Fruit fly (Drosophila melanogaster) whole organism, embryonic: ENCODE data around the gene CG34293.

Source experiments
- ATbp ChIP-seq: fragments of 200-800 bp; sonication (Bioruptor generic); optimal IDR thresholded peaks from 2 replicates; lab custom pipeline; 2017; ENCODE audit warnings: missing biosample characterization, mild to moderate bottlenecking, missing genetic modification characterization, missing genetic modification reagents
- B-H2 ChIP-seq: fragments of 200-800 bp; sonication (Bioruptor generic); optimal IDR thresholded peaks from 2 replicates; lab custom pipeline; 2018; ENCODE audit warnings: missing biosample characterization, mild to moderate bottlenecking, missing genetic modification characterization
- CG10543 ChIP-seq: fragments of 200-800 bp; sonication (Bioruptor generic); optimal IDR thresholded peaks from 3 replicates; lab custom pipeline; 2017; ENCODE audit warnings: missing biosample characterization, mild to moderate bottlenecking, missing genetic modification characterization, moderate library complexity
- CG10979 ChIP-seq: fragments of 200-800 bp; sonication (Bioruptor generic); optimal IDR thresholded peaks from 2 replicates; lab custom pipeline; 2018; ENCODE audit warnings: missing biosample characterization, mild to moderate bottlenecking, missing genetic modification characterization, moderate library complexity
- CG11504 ChIP-seq: fragments of 200-800 bp; sonication (Bioruptor generic); optimal IDR thresholded peaks from 3 replicates; lab custom pipeline; 2019; ENCODE audit warnings: missing biosample characterization, mild to moderate bottlenecking, missing genetic modification characterization, moderate library complexity
- CG11696 ChIP-seq: fragments of 200-800 bp; sonication (Bioruptor generic); IDR thresholded peaks from 2 replicates; pipeline ENCODE4 v1.3.6; 2022; ENCODE audit warnings: missing biosample characterization, missing genetic modification characterization
- CG13894 ChIP-seq: fragments of 200-800 bp; sonication (Bioruptor generic); optimal IDR thresholded peaks from 3 replicates; lab custom pipeline; 2018; ENCODE audit warnings: missing biosample characterization, mild to moderate bottlenecking, missing genetic modification characterization, moderate library complexity
- CG14050 ChIP-seq: fragments of 200-800 bp; sonication (Bioruptor generic); IDR thresholded peaks from 3 replicates; pipeline ENCODE4 v1.3.6; 2022; ENCODE audit warnings: missing biosample characterization, missing genetic modification characterization
- CG14667 ChIP-seq: fragments of 200-800 bp; sonication (Bioruptor generic); IDR thresholded peaks from 2 replicates; pipeline ENCODE4 v1.3.6; 2022; ENCODE audit warnings: missing biosample characterization, missing genetic modification characterization
- CG14710 ChIP-seq: fragments of 200-800 bp; sonication (Bioruptor generic); optimal IDR thresholded peaks from 3 replicates; lab custom pipeline; 2019; ENCODE audit warnings: missing biosample characterization, mild to moderate bottlenecking, missing genetic modification characterization, moderate library complexity
- CG15269 ChIP-seq: fragments of 200-800 bp; sonication (Bioruptor generic); optimal IDR thresholded peaks from 2 replicates; lab custom pipeline; 2018; ENCODE audit warnings: missing biosample characterization, mild to moderate bottlenecking, missing genetic modification characterization, moderate library complexity
- CG1603 ChIP-seq: fragments of 200-800 bp; sonication (Bioruptor generic); optimal IDR thresholded peaks from 2 replicates; lab custom pipeline; 2019; ENCODE audit warnings: missing biosample characterization, mild to moderate bottlenecking, missing genetic modification characterization, moderate library complexity
- CG16813 ChIP-seq: fragments of 200-800 bp; sonication (Bioruptor generic); IDR thresholded peaks from 3 replicates; pipeline ENCODE4 v1.3.6; 2022; ENCODE audit warnings: missing biosample characterization, missing genetic modification characterization; ENCODE audit not compliant: partially characterized antibody
- CG17359 ChIP-seq: fragments of 200-800 bp; sonication (Bioruptor generic); optimal IDR thresholded peaks from 3 replicates; lab custom pipeline; 2018; ENCODE audit warnings: missing biosample characterization, mild to moderate bottlenecking, missing genetic modification characterization, moderate library complexity
- CG3847 ChIP-seq: fragments of 200-800 bp; sonication (Bioruptor generic); IDR thresholded peaks from 2 replicates; pipeline ENCODE4 v1.3.6; 2022; ENCODE audit warnings: missing biosample characterization, missing genetic modification characterization
- CG6254 ChIP-seq: fragments of 200-800 bp; sonication (Bioruptor generic); optimal IDR thresholded peaks from 3 replicates; lab custom pipeline; 2017; ENCODE audit warnings: mild to moderate bottlenecking, missing biosample characterization, missing genetic modification reagents, missing genetic modification characterization
- CG7556 ChIP-seq: fragments of 200-800 bp; sonication (Bioruptor generic); optimal IDR thresholded peaks from 2 replicates; lab custom pipeline; 2017; ENCODE audit warnings: missing biosample characterization, mild to moderate bottlenecking, missing genetic modification characterization
- CkIIα-i1 ChIP-seq: fragments of 200-800 bp; sonication (Bioruptor generic); IDR thresholded peaks from 2 replicates; pipeline ENCODE4 v1.3.6; 2022; ENCODE audit warnings: missing biosample characterization, missing genetic modification characterization
- D ChIP-seq, 2 experiments: fragments of 200-800 bp in 1 of 2; fragments of >200 bp in 1 of 2; sonication (Bioruptor generic) in 1 of 2; optimal IDR thresholded peaks; 2 replicates in 1 of 2; 3 replicates in 1 of 2; lab custom pipeline; 2017; ENCODE audit warnings: mild to moderate bottlenecking in 1 of 2, missing biosample characterization in 1 of 2, missing genetic modification characterization in 1 of 2, missing genetic modification reagents in 1 of 2
- ERR ChIP-seq: fragments of 200-800 bp; sonication (Bioruptor generic); optimal IDR thresholded peaks from 2 replicates; lab custom pipeline; 2016; ENCODE audit warnings: missing biosample characterization, missing genetic modification characterization
- Ets97D ChIP-seq: fragments of 200-800 bp; sonication (Bioruptor generic); optimal IDR thresholded peaks from 3 replicates; lab custom pipeline; 2016; ENCODE audit warnings: missing biosample characterization, missing genetic modification characterization
- H2.0 ChIP-seq: fragments of 200-800 bp; sonication (Bioruptor generic); IDR thresholded peaks from 2 replicates; pipeline ENCODE4 v1.3.6; 2022; ENCODE audit warnings: missing biosample characterization, missing genetic modification characterization
- Hey ChIP-seq: fragments of 200-800 bp; sonication (Bioruptor generic); optimal IDR thresholded peaks from 3 replicates; lab custom pipeline; 2018; ENCODE audit warnings: missing biosample characterization, mild to moderate bottlenecking, missing genetic modification characterization
- Hr51 ChIP-seq, 2 experiments: fragments of 200-800 bp; sonication (Bioruptor generic); optimal IDR thresholded peaks; 2 replicates in 1 of 2; 3 replicates in 1 of 2; lab custom pipeline; 2016 to 2018; ENCODE audit warnings: missing biosample characterization in 2 of 2, missing genetic modification characterization in 2 of 2, mild to moderate bottlenecking in 1 of 2, moderate library complexity in 1 of 2
- Med ChIP-seq: fragments of 200-800 bp; sonication (Bioruptor generic); peaks from one replicate; lab custom pipeline; 2016; ENCODE audit warnings: missing biosample characterization, missing genetic modification characterization, mild to moderate bottlenecking, inconsistent platforms, moderate library complexity
- Nf-YB ChIP-seq: fragments of 200-800 bp; sonication (Bioruptor generic); optimal IDR thresholded peaks from 3 replicates; lab custom pipeline; 2019; ENCODE audit warnings: missing biosample characterization, mild to moderate bottlenecking, missing genetic modification characterization, moderate library complexity
- Pdp1 ChIP-seq, 2 experiments: fragments of 200-800 bp; sonication (Bioruptor generic); optimal IDR thresholded peaks; 3 replicates each; lab custom pipeline; 2016; ENCODE audit warnings: missing biosample characterization in 2 of 2, missing genetic modification characterization in 2 of 2, mild to moderate bottlenecking in 1 of 2, moderate library complexity in 1 of 2
- Scr ChIP-seq: fragments of 200-800 bp; sonication (Bioruptor generic); IDR thresholded peaks from 2 replicates; pipeline ENCODE4 v1.3.6; 2022; ENCODE audit warnings: missing biosample characterization, missing genetic modification characterization; ENCODE audit not compliant: partially characterized antibody
- Sox100B ChIP-seq: fragments of 200-800 bp; sonication (Bioruptor generic); optimal IDR thresholded peaks from 3 replicates; lab custom pipeline; 2018; ENCODE audit warnings: missing biosample characterization, mild to moderate bottlenecking, missing genetic modification characterization
- TFAM ChIP-seq: fragments of 200-800 bp; sonication (Bioruptor generic); optimal IDR thresholded peaks from 2 replicates; lab custom pipeline; 2017; ENCODE audit warnings: missing biosample characterization, missing genetic modification characterization, inconsistent platforms
- abd-A ChIP-seq: fragments of 200-800 bp; sonication (Bioruptor generic); optimal IDR thresholded peaks from 3 replicates; lab custom pipeline; 2019; ENCODE audit warnings: missing biosample characterization, mild to moderate bottlenecking, missing genetic modification characterization, moderate library complexity
- al ChIP-seq: fragments of 200-800 bp; sonication (Bioruptor generic); IDR thresholded peaks from 2 replicates; pipeline ENCODE4 v1.3.6; 2022; ENCODE audit warnings: missing biosample characterization, missing genetic modification characterization
- crol ChIP-seq: fragments of 200-800 bp; sonication (Bioruptor generic); IDR thresholded peaks from 2 replicates; pipeline ENCODE4 v1.3.6; 2022; ENCODE audit warnings: missing biosample characterization, missing genetic modification characterization
- dan ChIP-seq: fragments of 200-800 bp; sonication (Bioruptor generic); IDR thresholded peaks from 2 replicates; pipeline ENCODE4 v1.3.6; 2022; ENCODE audit warnings: missing biosample characterization, missing genetic modification characterization
- esg ChIP-seq: fragments of 200-800 bp; sonication (Bioruptor generic); conservative IDR thresholded peaks from 2 replicates; pipeline ENCODE4 v1.3.6; 2022; ENCODE audit warnings: missing biosample characterization, missing genetic modification characterization
- fd102C ChIP-seq: fragments of 200-800 bp; sonication (Bioruptor generic); optimal IDR thresholded peaks from 2 replicates; lab custom pipeline; 2018; ENCODE audit warnings: missing biosample characterization, mild to moderate bottlenecking, missing genetic modification characterization, moderate library complexity
- fd96Cb ChIP-seq: fragments of 200-800 bp; sonication (Bioruptor generic); optimal IDR thresholded peaks from 2 replicates; lab custom pipeline; 2018; ENCODE audit warnings: missing biosample characterization, mild to moderate bottlenecking, missing genetic modification characterization, moderate library complexity
- nerfin-1 ChIP-seq: fragments of 200-800 bp; sonication (Bioruptor generic); optimal IDR thresholded peaks from 3 replicates; lab custom pipeline; 2019; ENCODE audit warnings: missing biosample characterization, mild to moderate bottlenecking, missing genetic modification characterization, moderate library complexity
- nerfin-2 ChIP-seq: fragments of 200-800 bp; sonication (Bioruptor generic); IDR thresholded peaks from 2 replicates; pipeline ENCODE4 v1.3.6; 2022; ENCODE audit warnings: missing biosample characterization, missing genetic modification characterization; ENCODE audit not compliant: partially characterized antibody
- phol ChIP-seq: fragments of 200-800 bp; sonication (Bioruptor generic); optimal IDR thresholded peaks from 3 replicates; lab custom pipeline; 2018; ENCODE audit warnings: missing biosample characterization, mild to moderate bottlenecking, missing genetic modification characterization, moderate library complexity
- run ChIP-seq: fragments of 200-800 bp; sonication (Bioruptor generic); optimal IDR thresholded peaks from 3 replicates; lab custom pipeline; 2018; ENCODE audit warnings: missing biosample characterization, mild to moderate bottlenecking, missing genetic modification characterization
- sens ChIP-seq: fragments of 200-800 bp; sonication (Bioruptor generic); peaks from one replicate; lab custom pipeline; 2016; ENCODE audit warnings: missing biosample characterization, missing genetic modification characterization
- stwl ChIP-seq: fragments of 200-800 bp; sonication (Bioruptor generic); optimal IDR thresholded peaks from 3 replicates; lab custom pipeline; 2018; ENCODE audit warnings: missing biosample characterization, mild to moderate bottlenecking, missing genetic modification characterization, moderate library complexity
- sug ChIP-seq: fragments of 200-800 bp; optimal IDR thresholded peaks from 2 replicates; lab custom pipeline; 2019; ENCODE audit warnings: missing biosample characterization, mild to moderate bottlenecking, missing genetic modification characterization, moderate library complexity
- zfh1 ChIP-seq: fragments of 200-800 bp; sonication (Bioruptor generic); IDR thresholded peaks from 3 replicates; pipeline ENCODE4 v1.3.6; 2022; ENCODE audit warnings: missing biosample characterization, missing genetic modification characterization

The CG34293 gene

DNA sequence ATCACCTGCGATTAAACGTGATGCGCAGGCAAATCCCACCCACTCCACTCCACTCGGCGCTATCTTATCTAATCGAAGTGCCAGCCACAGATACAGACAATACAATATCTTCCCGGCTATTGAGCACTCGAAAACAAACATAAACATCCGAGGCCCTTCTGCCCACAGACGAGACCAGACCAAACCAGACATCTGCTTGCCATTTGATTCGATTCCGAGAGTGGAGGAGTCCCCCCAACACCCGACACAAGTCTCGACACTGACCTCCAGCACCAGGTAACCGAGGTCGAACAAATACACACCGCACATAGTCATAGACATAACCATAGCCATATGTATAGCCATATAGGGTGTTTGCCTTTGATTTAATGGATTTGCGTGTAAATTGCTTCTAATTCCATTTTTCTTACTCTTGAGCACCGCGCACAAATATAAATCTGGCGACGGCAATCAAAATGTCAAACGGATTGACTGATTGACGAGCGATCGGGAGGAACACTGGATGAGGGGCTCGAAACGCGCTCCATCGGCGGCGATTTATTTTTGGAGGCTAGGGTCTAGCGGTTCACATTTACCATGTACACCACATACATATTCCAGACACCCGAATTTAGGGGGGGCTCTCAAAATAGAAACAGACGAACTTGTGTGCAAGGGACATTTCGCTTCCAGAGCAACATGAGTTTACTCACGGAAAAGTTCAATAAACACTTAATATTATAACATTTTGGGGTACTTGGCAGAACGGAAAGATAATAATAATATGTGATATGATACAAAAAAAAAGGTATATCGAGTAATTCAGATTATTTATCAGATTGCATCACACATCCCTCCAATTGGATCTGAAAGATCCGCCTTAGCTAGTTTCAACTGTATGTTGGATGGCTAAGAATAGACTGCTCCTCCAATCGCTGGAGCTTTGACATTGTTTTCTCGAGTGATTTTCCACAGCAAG lies 16.3 kb downstream of the CG34293 start (continued):
- TF ChIP-seq Sox100B (GFP tag; lab: Kevin White, UChicago) = peak; percentile 1
- no peak for TF ChIP-seq TFAM (GFP tag; lab: Kevin White, UChicago)
- TF ChIP-seq D (optimal IDR thresholded peaks at IDR 0.05; lab: Kevin White, UChicago) = no peak
- TF ChIP-seq D (GFP tag; optimal IDR thresholded peaks at IDR 0.05; lab: Kevin White, UChicago) = peak; percentile 6
- TF ChIP-seq CkIIα-i1 (GFP tag; lab: Robert Waterston, UW) = no peak
- no peak for TF ChIP-seq H2.0 (GFP tag; lab: Robert Waterston, UW)
- TF ChIP-seq CG7556 (GFP tag; lab: Kevin White, UChicago) = peak; percentile 9
- TF ChIP-seq sug (tag; lab: Kevin White, UChicago) = peak; percentile 56
- TF ChIP-seq crol (GFP tag; lab: Robert Waterston, UW) = no peak
- TF ChIP-seq nerfin-1 (tag; lab: Kevin White, UChicago) = no peak
- TF ChIP-seq run = peak; percentile 29
- TF ChIP-seq abd-A (tag; lab: Kevin White, UChicago) = peak; percentile 90
- peak; percentile 58 for TF ChIP-seq CG10543 (GFP tag; lab: Kevin White, UChicago)
- TF ChIP-seq Ets97D = no peak

DNA sequence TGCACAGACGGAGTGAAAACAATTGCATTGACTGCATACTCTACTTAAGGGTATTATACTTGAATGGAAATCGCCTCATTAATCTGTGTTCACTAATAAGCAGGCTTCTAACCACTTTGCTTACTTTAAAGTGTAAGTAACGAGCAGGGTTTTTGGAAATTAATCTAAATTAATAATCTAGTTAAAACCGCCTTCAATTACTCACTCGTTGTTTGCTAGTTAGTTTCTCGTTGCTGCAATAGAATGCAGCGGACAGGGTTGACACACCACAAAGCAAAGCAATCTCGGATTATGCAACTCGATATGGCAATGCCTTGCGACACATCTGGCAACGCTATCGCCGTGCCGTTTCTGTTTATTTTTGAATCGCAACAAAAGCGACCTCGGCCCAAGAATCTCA lies 25.4 kb downstream of the CG34293 start:
- peak; percentile 31 for TF ChIP-seq CG1603 (tag; lab: Kevin White, UChicago)
- TF ChIP-seq esg (GFP tag; lab: Robert Waterston, UW) = no peak
- peak; percentile 21 for TF ChIP-seq CG11504 (tag; lab: Kevin White, UChicago)
- no peak for TF ChIP-seq nerfin-2 (GFP tag; lab: Robert Waterston, UW)
- no peak for TF ChIP-seq Nf-YB (GFP tag; lab: Kevin White, UChicago)
- no peak for TF ChIP-seq Scr (GFP tag; lab: Robert Waterston, UW)
- TF ChIP-seq stwl (tag; lab: Kevin White, UChicago) = peak; percentile 100
- TF ChIP-seq zfh1 (GFP tag; lab: Robert Waterston, UW) = 0 out of 3 replicates have a peak, but pooled peaks have one; percentile 6
- no peak for TF ChIP-seq CG13894 (tag; lab: Kevin White, UChicago)
- peak; percentile 15 for TF ChIP-seq CG17359 (tag; lab: Kevin White, UChicago)
- no peak for TF ChIP-seq CG6254
- TF ChIP-seq ATbp (GFP tag; lab: Kevin White, UChicago) = peak; percentile 7
- peak; percentile 4 for TF ChIP-seq CG14710 (tag; lab: Kevin White, UChicago)
- peak; percentile 12 for TF ChIP-seq fd96Cb
- TF ChIP-seq Hr51 (GFP tag; optimal IDR thresholded peaks at IDR 0.05; lab: Kevin White, UChicago) = peak in 1 of 2 experiments; percentile 1
- no peak for TF ChIP-seq CG11696
- TF ChIP-seq CG3847 (GFP tag; lab: Robert Waterston, UW) = 0 out of 2 replicates have a peak, but pooled peaks have one; percentile 5
- no peak for TF ChIP-seq CG16813 (GFP tag; lab: Robert Waterston, UW)
- no peak for TF ChIP-seq fd102C (GFP tag; lab: Kevin White, UChicago)
- no peak for TF ChIP-seq CG14050
- no peak for TF ChIP-seq al (GFP tag; lab: Robert Waterston, UW)
- no peak for TF ChIP-seq ERR (GFP tag; lab: Kevin White, UChicago)
- peak; percentile 91 for TF ChIP-seq sens (GFP tag; lab: Kevin White, UChicago)
- TF ChIP-seq dan (GFP tag; lab: Robert Waterston, UW) = no peak
- TF ChIP-seq Med (GFP tag; lab: Kevin White, UChicago) = peak; percentile 60
- no peak for TF ChIP-seq CG14667
- TF ChIP-seq phol (tag; lab: Kevin White, UChicago) = peak; percentile 24
- TF ChIP-seq B-H2 (GFP tag; lab: Kevin White, UChicago) = no peak
- no peak for TF ChIP-seq CG15269
- peak in 1 of 2 experiments; percentile 84 for TF ChIP-seq Pdp1 (GFP tag; optimal IDR thresholded peaks at IDR 0.05; lab: Kevin White, UChicago)
- no peak for TF ChIP-seq Hey (tag; lab: Kevin White, UChicago)
- TF ChIP-seq CG10979 (tag; lab: Kevin White, UChicago) = peak; percentile 10
